Worm (Caenorhabditis elegans): ENCODE data around the gene R02D5.4.

- no peak for TF ChIP-seq pha-4 (GFP tag; IDR thresholded peaks at IDR 0.05)
- no peak for TF ChIP-seq pha-4 (tag; optimal IDR thresholded peaks at IDR 0.05)
- no peak for TF ChIP-seq ceh-44 (GFP tag; IDR thresholded peaks at IDR 0.05)
Measured at ce11 chrV:14518010-14518409, 33.5 kb upstream of the R02D5.4 start, which contains the start of gene R02D5.6.

All from whole organism, L4 larva.